Worm (Caenorhabditis elegans) whole organism, L3 larva: ENCODE data around the gene F47D2.11.
"Not testable (repeated sequence)": the region's sequence is repeated elsewhere in the genome, so short reads cannot be mapped to it uniquely, and the experiment has no call there.

ENCODE experiments used
- aly-2 ChIP-seq: fragments of 150-350 bp; optimal IDR thresholded peaks from 2 replicates; lab custom pipeline; 2014; ENCODE audit warnings: missing biosample characterization, missing genetic modification characterization
- ceh-9 ChIP-seq: sonication (generic microtip); optimal IDR thresholded peaks from 2 replicates; lab custom pipeline; 2018; ENCODE audit warnings: missing biosample characterization, missing genetic modification characterization
- lsy-12 ChIP-seq: sonication (generic microtip); optimal IDR thresholded peaks from 2 replicates; lab custom pipeline; 2016; ENCODE audit warnings: mild to moderate bottlenecking, missing genetic modification characterization, missing compliant biosample characterization
- nhr-11 ChIP-seq: fragments of 150-350 bp; optimal IDR thresholded peaks from 2 replicates; lab custom pipeline; 2014; ENCODE audit warnings: missing biosample characterization, missing genetic modification characterization
- nhr-25 ChIP-seq: sonication (generic microtip); optimal IDR thresholded peaks from 2 replicates; lab custom pipeline; 2017; ENCODE audit warnings: missing biosample characterization, missing genetic modification characterization
- nhr-77 ChIP-seq: fragments of 150-350 bp; optimal IDR thresholded peaks from 2 replicates; lab custom pipeline; 2014; ENCODE audit warnings: missing biosample characterization, missing genetic modification characterization
- sea-2 ChIP-seq: fragments of 150-350 bp; sonication (generic microtip); optimal IDR thresholded peaks from 4 replicates; lab custom pipeline; 2014; ENCODE audit warnings: missing biosample characterization, missing genetic modification reagents, missing genetic modification characterization
- skn-1 ChIP-seq: fragments of 150-350 bp; optimal IDR thresholded peaks from 2 replicates; lab custom pipeline; 2014; ENCODE audit warnings: missing biosample characterization, missing genetic modification characterization
- unc-62 ChIP-seq: fragments of 150-350 bp; sonication (generic microtip); optimal IDR thresholded peaks from 4 replicates; lab custom pipeline; 2014; ENCODE audit warnings: missing biosample characterization, missing genetic modification reagents, missing genetic modification characterization
- ztf-11 ChIP-seq: fragments of 150-350 bp; optimal IDR thresholded peaks from 2 replicates; lab custom pipeline; 2014; ENCODE audit warnings: missing biosample characterization, missing genetic modification characterization
- ztf-4 ChIP-seq: fragments of 150-350 bp; optimal IDR thresholded peaks from 2 replicates; lab custom pipeline; 2014; ENCODE audit warnings: missing biosample characterization, missing genetic modification characterization

DNA sequence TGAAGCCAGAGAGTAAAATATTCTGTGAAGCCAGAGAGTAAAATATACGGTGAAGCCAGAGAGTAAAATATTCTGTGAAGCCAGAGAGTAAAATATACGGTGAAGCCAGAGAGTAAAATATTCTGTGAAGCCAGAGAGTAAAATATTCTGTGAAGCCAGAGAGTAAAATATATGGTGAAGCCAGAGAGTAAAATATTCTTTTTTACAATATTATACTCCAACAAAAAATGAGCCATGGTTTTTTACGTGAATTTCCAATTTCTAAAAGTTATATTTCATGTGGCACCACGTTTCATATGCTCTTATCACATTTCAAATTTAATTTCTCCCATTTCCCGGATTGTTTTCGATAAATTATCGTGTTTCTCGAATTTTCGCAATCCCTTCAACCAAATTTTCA, 40.6 kb upstream of the F47D2.11 start, which contains the start of gene irld-1:
- not testable (repeated sequence) for TF ChIP-seq nhr-11 (tag; lab: Kevin White, UChicago); nhr-77 (tag; lab: Kevin White, UChicago); lsy-12 (tag; lab: Kevin White, UChicago); skn-1 (tag; lab: Kevin White, UChicago); ztf-4; ztf-11 (tag; lab: Kevin White, UChicago); nhr-25 (tag; lab: Kevin White, UChicago); aly-2 (tag; lab: Kevin White, UChicago); sea-2 (GFP tag; lab: Kevin White, UChicago); ceh-9 (tag; lab: Kevin White, UChicago); unc-62 (GFP tag; lab: Kevin White, UChicago)
